Worm (Caenorhabditis elegans) whole organism, L4/young adult: ENCODE measurements around the gene algn-11.

Experiments
- W03F9.2 ChIP-seq: fragments of 150-350 bp; optimal IDR thresholded peaks from 2 replicates; lab custom pipeline; 2014; ENCODE audit warnings: missing biosample characterization, missing genetic modification characterization
- dao-5 ChIP-seq: sonication (generic microtip); optimal IDR thresholded peaks from 2 replicates; lab custom pipeline; 2016; ENCODE audit warnings: missing genotype, missing genetic modification characterization, moderate library complexity, missing compliant biosample characterization
- him-1 ChIP-seq: sonication (generic microtip); optimal IDR thresholded peaks from 2 replicates; lab custom pipeline; 2016; ENCODE audit warnings: missing genotype, missing genetic modification reagents, missing genetic modification characterization, missing compliant biosample characterization

DNA sequence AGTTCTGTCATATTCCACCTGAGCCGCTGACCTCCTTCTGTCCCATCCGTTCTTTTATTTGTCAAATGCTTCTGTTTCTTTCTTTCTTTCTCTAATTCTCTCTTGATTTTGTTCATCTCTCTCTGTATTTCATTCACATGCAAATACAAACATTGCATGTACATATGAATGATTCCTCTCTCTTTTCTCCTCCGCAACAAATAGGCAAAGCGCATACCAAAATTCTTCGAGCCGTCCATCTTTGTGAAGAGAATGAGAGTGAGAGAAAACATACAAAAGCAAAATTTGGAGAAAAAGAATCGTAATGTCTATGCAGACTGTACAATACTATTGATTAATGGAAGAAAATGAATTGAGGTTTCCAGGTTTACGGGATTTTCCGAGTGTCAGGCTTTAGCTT is 27.0 kb upstream of the algn-11 start:
- TF ChIP-seq dao-5 (no peak), W03F9.2 (tag; lab: Kevin White, UChicago) (no peak), him-1 (tag; lab: Kevin White, UChicago) (no peak)
